Worm (Caenorhabditis elegans): ENCODE results near the gene C32H11.4.

DNA sequence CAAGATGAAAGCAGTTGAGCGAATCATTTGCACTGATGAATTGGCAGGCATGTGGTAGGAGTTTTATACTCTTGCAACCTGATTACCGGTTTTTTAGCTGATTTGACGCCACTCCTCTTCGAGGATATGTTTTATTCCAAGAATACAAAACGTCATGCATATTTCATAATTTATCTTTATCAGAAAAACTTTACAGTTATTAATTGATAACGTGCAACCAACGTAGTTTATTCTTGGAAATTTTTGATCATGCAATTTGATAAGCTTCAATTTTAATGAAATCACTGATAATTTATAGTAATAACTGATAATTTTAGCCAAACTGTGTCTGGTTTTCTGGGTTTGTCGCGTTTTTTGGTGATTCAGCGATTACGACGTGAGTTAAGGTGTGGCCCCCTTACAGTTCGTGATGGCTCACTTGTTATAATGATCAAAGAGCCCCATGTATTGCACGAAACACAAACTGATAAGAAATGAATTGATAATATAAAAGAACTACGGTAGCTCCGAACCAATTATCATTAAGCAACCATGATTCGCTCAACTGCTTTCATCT is 15.2 kb downstream of the C32H11.4 start, which contains the start of the genes cld-1 and dod-21:
- TF ChIP-seq dao-5 (tag; optimal IDR thresholded peaks at IDR 0.05) (no peak), him-1 (tag; optimal IDR thresholded peaks at IDR 0.05) (no peak)
